Worm (Caenorhabditis elegans) whole organism, L2 larva: ENCODE measurements around the gene gtf-2H1.
A peak's percentile ranks its signal among the peaks of the same experiment; 100 is the strongest.

Source experiments
- C34F6.9 ChIP-seq: fragments of 150-350 bp; optimal IDR thresholded peaks from 2 replicates; lab custom pipeline; 2014; ENCODE audit warnings: missing biosample characterization, missing genetic modification characterization
- R02D3.7 ChIP-seq: fragments of 150-350 bp; optimal IDR thresholded peaks from 2 replicates; lab custom pipeline; 2014; ENCODE audit warnings: missing biosample characterization, missing genetic modification characterization
- Y55F3AM.14 ChIP-seq: fragments of 200-800 bp; sonication (Bioruptor generic); optimal IDR thresholded peaks from 2 replicates; lab custom pipeline; 2018; ENCODE audit warnings: mild to moderate bottlenecking, missing genetic modification characterization, missing compliant biosample characterization
- ZK546.5 ChIP-seq: sonication (generic microtip); optimal IDR thresholded peaks from 2 replicates; lab custom pipeline; 2017; ENCODE audit warnings: missing biosample characterization, missing genetic modification characterization
- alr-1 ChIP-seq: fragments of 150-350 bp; optimal IDR thresholded peaks from 2 replicates; lab custom pipeline; 2014; ENCODE audit warnings: missing biosample characterization, missing genetic modification characterization
- blmp-1 ChIP-seq: sonication (generic microtip); optimal IDR thresholded peaks from 2 replicates; lab custom pipeline; 2017; ENCODE audit warnings: missing genetic modification characterization, mild to moderate bottlenecking, missing compliant biosample characterization, antibody characterized with exemption, moderate library complexity; ENCODE audit not compliant: insufficient read depth
- ceh-82 ChIP-seq: fragments of 150-350 bp; optimal IDR thresholded peaks from 2 replicates; lab custom pipeline; 2014; ENCODE audit warnings: missing biosample characterization, missing genetic modification characterization
- crh-2 ChIP-seq: sonication (generic microtip); optimal IDR thresholded peaks from 2 replicates; lab custom pipeline; 2017; ENCODE audit warnings: missing biosample characterization, missing genetic modification characterization
- egl-27 ChIP-seq: sonication (generic microtip); optimal IDR thresholded peaks from 3 replicates; lab custom pipeline; 2017; ENCODE audit warnings: missing biosample characterization, missing genetic modification reagents, missing genetic modification characterization
- elt-1 ChIP-seq: fragments of 150-350 bp; optimal IDR thresholded peaks from 2 replicates; lab custom pipeline; 2014; ENCODE audit warnings: missing biosample characterization, missing genetic modification characterization
- elt-3 ChIP-seq: sonication (generic microtip); optimal IDR thresholded peaks from 2 replicates; lab custom pipeline; 2017; ENCODE audit warnings: missing biosample characterization, missing genetic modification characterization
- gmeb-1 ChIP-seq: fragments of 150-350 bp; optimal IDR thresholded peaks from 2 replicates; lab custom pipeline; 2014; ENCODE audit warnings: missing biosample characterization, missing genetic modification characterization
- lin-13 ChIP-seq: fragments of 150-350 bp; optimal IDR thresholded peaks from 2 replicates; lab custom pipeline; 2014; ENCODE audit warnings: missing biosample characterization, missing genetic modification reagents, missing genetic modification characterization
- lin-39 ChIP-seq: fragments of 150-350 bp; optimal IDR thresholded peaks from 2 replicates; lab custom pipeline; 2014; ENCODE audit warnings: missing biosample characterization, missing genetic modification reagents, missing genetic modification characterization
- lsy-2 ChIP-seq, 2 experiments: fragments of 150-350 bp in 1 of 2; sonication (generic microtip) in 1 of 2; optimal IDR thresholded peaks; 2 replicates each; lab custom pipeline; 2014 to 2017; ENCODE audit warnings: missing biosample characterization in 2 of 2, missing genetic modification characterization in 2 of 2
- mbf-1 ChIP-seq: sonication (generic microtip); optimal IDR thresholded peaks from 2 replicates; lab custom pipeline; 2017; ENCODE audit warnings: missing biosample characterization, missing genetic modification characterization
- mdl-1 ChIP-seq, 2 experiments: fragments of 150-350 bp in 1 of 2; sonication (generic microtip) in 1 of 2; optimal IDR thresholded peaks; 2 replicates each; lab custom pipeline; 2017; ENCODE audit warnings: missing biosample characterization in 2 of 2, missing genetic modification characterization in 2 of 2
- nhr-10 ChIP-seq: sonication (generic microtip); optimal IDR thresholded peaks from 2 replicates; lab custom pipeline; 2017; ENCODE audit warnings: missing biosample characterization, missing genetic modification characterization
- nhr-11 ChIP-seq: fragments of 150-350 bp; optimal IDR thresholded peaks from 2 replicates; lab custom pipeline; 2014; ENCODE audit warnings: missing biosample characterization, missing genetic modification characterization
- nhr-12 ChIP-seq: fragments of 150-350 bp; optimal IDR thresholded peaks from 2 replicates; lab custom pipeline; 2014; ENCODE audit warnings: missing biosample characterization, missing genetic modification characterization
- nhr-129 ChIP-seq: fragments of 150-350 bp; optimal IDR thresholded peaks from 2 replicates; lab custom pipeline; 2014; ENCODE audit warnings: missing biosample characterization, missing genetic modification characterization
- nhr-21 ChIP-seq: fragments of 150-350 bp; optimal IDR thresholded peaks from 2 replicates; lab custom pipeline; 2014; ENCODE audit warnings: missing biosample characterization, missing genetic modification characterization
- nhr-23 ChIP-seq: fragments of 150-350 bp; optimal IDR thresholded peaks from 2 replicates; lab custom pipeline; 2014; ENCODE audit warnings: missing biosample characterization, missing genetic modification reagents, missing genetic modification characterization
- nhr-237 ChIP-seq: fragments of 150-350 bp; optimal IDR thresholded peaks from 2 replicates; lab custom pipeline; 2014; ENCODE audit warnings: missing biosample characterization, missing genetic modification characterization
- nhr-25 ChIP-seq: fragments of 150-350 bp; sonication (generic microtip); optimal IDR thresholded peaks from 3 replicates; lab custom pipeline; 2014; ENCODE audit warnings: missing biosample characterization, missing genetic modification characterization
- nhr-6 ChIP-seq: fragments of 150-350 bp; optimal IDR thresholded peaks from 2 replicates; lab custom pipeline; 2014; ENCODE audit warnings: missing biosample characterization, missing genetic modification characterization
- nhr-77 ChIP-seq: fragments of 150-350 bp; optimal IDR thresholded peaks from 2 replicates; lab custom pipeline; 2014; ENCODE audit warnings: missing biosample characterization, missing genetic modification characterization
- sem-4 ChIP-seq: fragments of 150-350 bp; optimal IDR thresholded peaks from 2 replicates; lab custom pipeline; 2014; ENCODE audit warnings: missing biosample characterization, missing genetic modification reagents, missing genetic modification characterization
- sma-9 ChIP-seq, 2 experiments: fragments of 150-350 bp in 1 of 2; sonication (generic microtip) in 1 of 2; optimal IDR thresholded peaks; 2 replicates each; lab custom pipeline; 2014 to 2016; ENCODE audit warnings: missing genetic modification characterization in 2 of 2, mild to moderate bottlenecking in 1 of 2, missing biosample characterization in 1 of 2, missing compliant biosample characterization in 1 of 2, missing genetic modification reagents in 1 of 2, moderate library complexity in 1 of 2
- snpc-4 ChIP-seq: fragments of 150-350 bp; optimal IDR thresholded peaks from 2 replicates; lab custom pipeline; 2014; ENCODE audit warnings: missing biosample characterization, missing genetic modification characterization
- unc-39 ChIP-seq: fragments of 150-350 bp; optimal IDR thresholded peaks from 2 replicates; lab custom pipeline; 2014; ENCODE audit warnings: missing biosample characterization, missing genetic modification characterization
- unc-55 ChIP-seq: fragments of 150-350 bp; sonication (generic microtip); optimal IDR thresholded peaks from 3 replicates; lab custom pipeline; 2014; ENCODE audit warnings: missing biosample characterization, missing genetic modification reagents, missing genetic modification characterization
- unc-62 ChIP-seq: fragments of 150-350 bp; optimal IDR thresholded peaks from 2 replicates; lab custom pipeline; 2014; ENCODE audit warnings: missing biosample characterization, missing genetic modification reagents, missing genetic modification characterization
- zag-1 ChIP-seq: fragments of 150-350 bp; optimal IDR thresholded peaks from 2 replicates; lab custom pipeline; 2014; ENCODE audit warnings: missing biosample characterization, missing genetic modification characterization

gtf-2H1 gene

DNA sequence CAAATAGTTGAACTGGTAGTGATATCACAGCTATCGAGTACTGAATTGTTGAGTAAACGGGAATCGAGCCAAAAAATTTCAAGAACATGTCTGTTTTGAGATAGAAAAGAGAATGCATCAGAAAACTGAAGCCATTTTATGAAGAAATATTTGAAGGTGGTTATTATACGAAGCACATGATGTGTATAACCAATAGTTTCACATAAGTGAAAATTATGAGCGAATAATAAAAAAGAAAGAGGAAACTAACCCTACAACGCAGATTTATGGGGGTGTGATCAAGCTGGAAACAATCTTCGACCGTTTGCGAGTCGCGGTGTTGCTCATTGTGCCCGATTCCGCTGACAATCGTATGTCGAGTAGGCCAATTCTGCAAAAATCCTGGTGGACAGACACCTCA is 41.7 kb upstream of the gtf-2H1 start, which contains the start of gene srh-282:
TSS of gene srh-282 (minus strand) at position 101 of the 400 bp plus-strand sequence.
- TF ChIP-seq ceh-82 (tag; lab: Kevin White, UChicago), result no peak
- no peak for TF ChIP-seq nhr-21 (tag; lab: Kevin White, UChicago)
- TF ChIP-seq zag-1 (tag; lab: Kevin White, UChicago), result no peak
- TF ChIP-seq gmeb-1 (tag; lab: Kevin White, UChicago), result no peak
- no peak for TF ChIP-seq unc-39 (tag; lab: Kevin White, UChicago)
- no peak for TF ChIP-seq nhr-77 (tag; lab: Kevin White, UChicago)
- no peak for TF ChIP-seq snpc-4
- no peak for TF ChIP-seq sem-4 (tag; lab: Kevin White, UChicago)
- no peak for TF ChIP-seq R02D3.7
- no peak for TF ChIP-seq crh-2 (tag; lab: Kevin White, UChicago)
- TF ChIP-seq alr-1, result no peak
- no peak for TF ChIP-seq mdl-1 (tag; optimal IDR thresholded peaks at IDR 0.05; lab: Kevin White, UChicago)
- TF ChIP-seq C34F6.9, result no peak

- TF ChIP-seq nhr-10, result no peak
- TF ChIP-seq nhr-77 (tag; lab: Kevin White, UChicago), result no peak
- TF ChIP-seq ZK546.5, result no peak
- TF ChIP-seq nhr-25 (tag; lab: Kevin White, UChicago), result no peak
- TF ChIP-seq crh-2 (tag; lab: Kevin White, UChicago), result no peak
- TF ChIP-seq blmp-1 (tag; lab: Kevin White, UChicago), result no peak
- TF ChIP-seq elt-1, result no peak
- no peak for TF ChIP-seq egl-27
- no peak for TF ChIP-seq nhr-11 (tag; lab: Kevin White, UChicago)
- no peak for TF ChIP-seq unc-62
- no peak for TF ChIP-seq mbf-1
- no peak for TF ChIP-seq nhr-237 (tag; lab: Kevin White, UChicago)
- no peak for TF ChIP-seq sma-9 (GFP tag; optimal IDR thresholded peaks at IDR 0.05; lab: Kevin White, UChicago)
- TF ChIP-seq sma-9 (tag; optimal IDR thresholded peaks at IDR 0.05; lab: Kevin White, UChicago), result no peak
- no peak for TF ChIP-seq gmeb-1 (tag; lab: Kevin White, UChicago)
- no peak for TF ChIP-seq elt-3 (tag; lab: Kevin White, UChicago)
- TF ChIP-seq nhr-23 (tag; lab: Kevin White, UChicago), result no peak
- no peak for TF ChIP-seq Y55F3AM.14 (GFP tag; lab: Kevin White, UChicago)
- no peak for TF ChIP-seq R02D3.7
- TF ChIP-seq nhr-129 (tag; lab: Kevin White, UChicago), result no peak
These were observed 37.5 kb upstream of the gtf-2H1 start, which contains the start of gene T21D12.11 for ce11 chrIV:269107-269506. Gene T21D12.11, plus strand, starts transcription at chrIV:269407.

- TF ChIP-seq nhr-237 (tag; lab: Kevin White, UChicago), result no peak
- no peak for TF ChIP-seq unc-55 (GFP tag; lab: Kevin White, UChicago)
- no peak for TF ChIP-seq sem-4 (tag; lab: Kevin White, UChicago)
- TF ChIP-seq ceh-82 (tag; lab: Kevin White, UChicago), result no peak
These were observed 34.6 kb upstream of the gtf-2H1 start, which contains the start of gene T21D12.12 for ce11 chrIV:266148-266547. Gene T21D12.12, plus strand, starts transcription at chrIV:266448.

ce11 chrIV:264182-264709 is 32.7 kb upstream of the gtf-2H1 start, which contains the start of gene pat-6:
Gene pat-6, minus strand, starts transcription at chrIV:264232.
- TF ChIP-seq lsy-2 (tag; optimal IDR thresholded peaks at IDR 0.05; lab: Kevin White, UChicago) (peak in 1 of 2 experiments; percentile 55), elt-1 (no peak), nhr-21 (tag; lab: Kevin White, UChicago) (no peak), lin-39 (no peak), lin-13 (GFP tag; lab: Kevin White, UChicago) (peak; percentile 17), mbf-1 (no peak), zag-1 (tag; lab: Kevin White, UChicago) (no peak), sma-9 (GFP tag; optimal IDR thresholded peaks at IDR 0.05; lab: Kevin White, UChicago) (no peak), sma-9 (tag; optimal IDR thresholded peaks at IDR 0.05; lab: Kevin White, UChicago) (no peak), nhr-12 (tag; lab: Kevin White, UChicago) (no peak), C34F6.9 (peak; percentile 64), nhr-6 (tag; lab: Kevin White, UChicago) (peak; percentile 8), unc-55 (GFP tag; lab: Kevin White, UChicago) (peak; percentile 56)
